Fruit fly (Drosophila melanogaster): ENCODE data around the gene Ugt36E1.

dm6 chr2L:18846843-18847242, 20.3 kb downstream of the Ugt36E1 start:
- TF ChIP-seq CG8478 (optimal IDR thresholded peaks at IDR 0.05) (no peak), CTCF (optimal IDR thresholded peaks at IDR 0.05) (no peak)
